Worm (Caenorhabditis elegans) whole organism, L4/young adult: ENCODE measurements around the gene M03D4.4.

ENCODE experiments used
- W03F9.2 ChIP-seq: fragments of 150-350 bp; optimal IDR thresholded peaks from 2 replicates; lab custom pipeline; 2014; ENCODE audit warnings: missing biosample characterization, missing genetic modification characterization
- dao-5 ChIP-seq: sonication (generic microtip); optimal IDR thresholded peaks from 2 replicates; lab custom pipeline; 2016; ENCODE audit warnings: missing genotype, missing genetic modification characterization, moderate library complexity, missing compliant biosample characterization
- him-1 ChIP-seq: sonication (generic microtip); optimal IDR thresholded peaks from 2 replicates; lab custom pipeline; 2016; ENCODE audit warnings: missing genotype, missing genetic modification reagents, missing genetic modification characterization, missing compliant biosample characterization

Gene M03D4.4

DNA sequence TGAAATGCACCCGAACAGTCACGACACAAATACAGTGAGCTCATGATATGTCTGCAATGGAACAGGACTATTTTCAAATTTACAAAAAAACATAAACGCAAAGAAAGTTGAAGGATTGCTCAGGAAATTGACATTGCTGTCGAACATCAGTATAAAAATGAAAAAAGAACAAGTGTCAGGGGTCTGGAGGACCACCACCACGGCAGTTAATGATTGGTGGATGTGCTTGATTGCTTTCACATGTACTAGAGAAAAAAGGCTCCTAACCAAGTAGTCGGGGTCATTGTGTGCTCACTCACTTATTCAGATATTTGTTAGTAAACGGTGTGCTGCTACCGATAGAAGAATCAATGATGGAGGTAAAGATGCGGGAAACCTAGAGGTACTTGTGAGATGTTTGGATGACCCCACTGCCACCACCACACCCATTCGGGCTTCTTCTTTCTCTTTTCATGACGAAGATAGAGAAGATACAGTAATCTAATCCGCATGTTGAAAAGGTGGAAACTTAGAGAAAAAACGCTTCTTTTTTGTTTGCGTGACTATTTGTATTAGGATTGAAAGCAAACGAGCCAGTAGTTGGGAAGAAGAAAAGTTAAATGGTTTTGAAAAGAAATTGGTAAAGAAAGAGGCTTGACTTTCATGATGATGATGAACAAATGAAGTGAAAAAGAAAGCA is at the start of gene M03D4.4:
M03D4.4 (minus strand) TSS at position 51 of the 679 bp plus-strand sequence.
- no peak for TF ChIP-seq W03F9.2 (tag; lab: Kevin White, UChicago)
- no peak for TF ChIP-seq dao-5 (tag; lab: Kevin White, UChicago)
- TF ChIP-seq him-1 (tag; lab: Kevin White, UChicago), result no peak

DNA sequence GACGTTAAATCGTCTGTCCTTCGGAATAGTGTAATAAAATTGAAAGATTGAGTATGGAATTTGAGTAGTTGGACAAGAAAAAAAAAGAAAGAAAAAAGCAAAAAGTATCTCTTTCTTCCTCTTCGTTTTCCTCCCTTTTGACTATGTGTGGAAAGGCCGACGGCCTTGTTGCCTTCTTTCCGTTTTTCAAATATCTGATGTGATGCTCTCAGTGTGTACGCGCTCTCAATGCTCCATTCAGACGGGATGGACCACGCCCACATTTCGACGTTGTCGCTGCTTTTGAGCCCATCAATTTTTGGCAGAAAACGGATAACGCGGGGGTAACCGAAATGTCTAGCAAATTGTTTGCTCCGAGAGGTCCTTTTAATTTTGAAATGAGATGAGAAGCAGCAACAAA is 45.9 kb upstream of the M03D4.4 start:
- TF ChIP-seq W03F9.2 (tag; lab: Kevin White, UChicago) (no peak), him-1 (tag; lab: Kevin White, UChicago) (no peak), dao-5 (tag; lab: Kevin White, UChicago) (no peak)

- TF ChIP-seq W03F9.2 (tag; lab: Kevin White, UChicago), result no peak
- TF ChIP-seq dao-5 (tag; lab: Kevin White, UChicago), result no peak
- no peak for TF ChIP-seq him-1 (tag; lab: Kevin White, UChicago)
These were observed 38.7 kb upstream of the M03D4.4 start for ce11 chrIV:6165787-6166186.

ce11 chrIV:6159616-6160015 is 32.5 kb upstream of the M03D4.4 start:
- TF ChIP-seq W03F9.2 (tag; lab: Kevin White, UChicago) (no peak), dao-5 (tag; lab: Kevin White, UChicago) (no peak), him-1 (tag; lab: Kevin White, UChicago) (no peak)

DNA sequence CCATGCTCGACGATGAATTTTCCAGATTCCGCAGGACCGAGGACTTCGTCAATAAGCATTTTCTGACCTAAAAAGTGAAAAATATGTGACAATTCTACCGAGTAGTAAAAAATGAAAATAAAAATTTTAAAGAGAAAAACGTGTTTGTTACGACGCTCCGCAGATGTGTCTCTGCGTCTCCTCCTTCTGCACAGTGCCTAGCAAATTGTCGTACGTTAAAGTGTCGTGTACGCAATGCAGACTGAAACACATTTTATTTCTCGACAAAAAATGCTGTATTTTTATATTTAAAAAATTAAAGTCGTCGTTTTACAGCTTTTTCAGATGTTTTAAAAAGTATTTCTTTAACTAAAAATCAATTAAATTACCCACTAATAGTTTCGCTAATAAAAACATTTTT is 29.7 kb upstream of the M03D4.4 start, which contains the start of gene C11D2.4:
C11D2.4 (minus strand) TSS at position 128 of the 400 bp plus-strand sequence.
- TF ChIP-seq him-1 (tag; lab: Kevin White, UChicago) (no peak), dao-5 (tag; lab: Kevin White, UChicago) (no peak), W03F9.2 (tag; lab: Kevin White, UChicago) (no peak)

- no peak for TF ChIP-seq W03F9.2 (tag; lab: Kevin White, UChicago)
- TF ChIP-seq him-1 (tag; lab: Kevin White, UChicago), result no peak
- no peak for TF ChIP-seq dao-5 (tag; lab: Kevin White, UChicago)
These were observed 28.2 kb upstream of the M03D4.4 start, which contains the start of gene C11D2.7 for ce11 chrIV:6155296-6155695. C11D2.7 (minus strand) TSS chrIV:6155396.

ce11 chrIV:6151513-6151912 is 24.4 kb upstream of the M03D4.4 start, which contains the start of gene C11D2.3:
C11D2.3 (plus strand) TSS chrIV:6151813.
- TF ChIP-seq him-1 (tag; lab: Kevin White, UChicago) (no peak), dao-5 (tag; lab: Kevin White, UChicago) (no peak), W03F9.2 (tag; lab: Kevin White, UChicago) (no peak)

DNA sequence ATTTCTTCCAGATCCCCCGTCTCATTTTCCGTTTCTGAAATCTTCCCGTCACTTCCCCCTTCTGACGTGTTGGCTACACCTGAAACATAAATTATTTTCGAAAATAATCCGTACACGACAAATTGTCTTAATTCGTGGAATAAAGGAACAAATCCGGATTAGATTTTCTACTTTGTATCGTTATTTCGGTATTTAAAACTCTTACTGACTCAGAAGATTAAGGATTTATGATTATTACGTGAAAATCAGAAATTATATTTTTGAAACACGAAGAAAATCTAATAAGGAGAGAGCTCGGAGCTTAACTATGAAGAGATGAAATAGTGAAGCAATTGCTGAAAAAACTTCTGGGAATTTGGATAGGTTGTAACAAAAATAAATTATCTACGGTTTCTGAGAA is 22.3 kb upstream of the M03D4.4 start:
- TF ChIP-seq W03F9.2 (tag; lab: Kevin White, UChicago) (no peak), him-1 (tag; lab: Kevin White, UChicago) (no peak), dao-5 (tag; lab: Kevin White, UChicago) (no peak)

- TF ChIP-seq dao-5 (tag; lab: Kevin White, UChicago), result no peak
These were observed 18.9 kb upstream of the M03D4.4 start for ce11 chrIV:6145984-6146383.

DNA sequence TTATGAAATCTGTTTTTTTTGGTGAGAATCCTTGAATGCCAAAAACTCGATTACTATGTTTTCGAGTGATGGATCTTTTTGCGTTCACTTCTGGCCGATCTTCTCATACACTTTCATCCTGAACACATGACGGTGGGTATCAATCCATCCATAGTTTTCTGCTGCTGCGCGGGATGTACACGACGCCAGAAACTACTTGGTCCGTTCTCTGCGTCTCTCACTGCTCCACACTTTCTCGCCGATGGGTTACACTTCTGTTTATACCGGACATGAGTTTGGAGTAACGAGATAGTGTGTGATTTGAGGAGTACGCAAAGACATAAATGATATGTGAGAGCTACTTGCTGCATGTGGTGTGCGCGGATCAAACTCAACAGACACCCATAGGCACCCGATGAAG is 13.6 kb upstream of the M03D4.4 start:
- TF ChIP-seq dao-5 (tag; lab: Kevin White, UChicago), result no peak
- no peak for TF ChIP-seq W03F9.2 (tag; lab: Kevin White, UChicago)
- TF ChIP-seq him-1 (tag; lab: Kevin White, UChicago), result no peak

- no peak for TF ChIP-seq dao-5 (tag; lab: Kevin White, UChicago)
- TF ChIP-seq him-1 (tag; lab: Kevin White, UChicago), result no peak
- no peak for TF ChIP-seq W03F9.2 (tag; lab: Kevin White, UChicago)
These were observed 8.5 kb upstream of the M03D4.4 start for ce11 chrIV:6135592-6135991.

DNA sequence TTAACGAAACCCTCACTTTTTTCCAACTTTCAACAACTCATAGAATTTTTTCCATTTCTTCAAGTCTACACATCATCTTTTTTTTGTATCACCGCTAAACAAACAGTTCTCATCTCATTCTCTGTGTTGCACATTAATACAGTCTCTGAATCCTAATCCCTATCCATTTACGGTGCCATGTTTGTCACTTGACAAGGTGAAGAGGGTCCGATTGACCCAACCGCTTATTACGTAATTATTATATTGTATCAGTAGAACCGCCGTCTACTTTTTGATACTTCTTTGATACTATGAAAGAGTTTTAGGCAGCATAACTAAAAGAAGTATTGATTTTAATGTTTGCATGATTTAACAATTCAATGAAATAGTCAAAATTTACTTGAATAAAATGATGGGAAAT is 7.5 kb upstream of the M03D4.4 start:
- no peak for TF ChIP-seq him-1 (tag; lab: Kevin White, UChicago)

ce11 chrIV:6130437-6130836 is 3.3 kb upstream of the M03D4.4 start:
- TF ChIP-seq dao-5 (tag; lab: Kevin White, UChicago) (no peak), W03F9.2 (tag; lab: Kevin White, UChicago) (no peak), him-1 (tag; lab: Kevin White, UChicago) (no peak)

- peak; percentile 59 for TF ChIP-seq W03F9.2 (tag; lab: Kevin White, UChicago)
- TF ChIP-seq him-1 (tag; lab: Kevin White, UChicago), result no peak
These were observed 9.3 kb downstream of the M03D4.4 start, which contains the start of gene zen-4 for ce11 chrIV:6117741-6118265. zen-4 (plus strand) TSS chrIV:6118215.
